Worm (Caenorhabditis elegans): ENCODE data around the gene F47B8.8.

DNA sequence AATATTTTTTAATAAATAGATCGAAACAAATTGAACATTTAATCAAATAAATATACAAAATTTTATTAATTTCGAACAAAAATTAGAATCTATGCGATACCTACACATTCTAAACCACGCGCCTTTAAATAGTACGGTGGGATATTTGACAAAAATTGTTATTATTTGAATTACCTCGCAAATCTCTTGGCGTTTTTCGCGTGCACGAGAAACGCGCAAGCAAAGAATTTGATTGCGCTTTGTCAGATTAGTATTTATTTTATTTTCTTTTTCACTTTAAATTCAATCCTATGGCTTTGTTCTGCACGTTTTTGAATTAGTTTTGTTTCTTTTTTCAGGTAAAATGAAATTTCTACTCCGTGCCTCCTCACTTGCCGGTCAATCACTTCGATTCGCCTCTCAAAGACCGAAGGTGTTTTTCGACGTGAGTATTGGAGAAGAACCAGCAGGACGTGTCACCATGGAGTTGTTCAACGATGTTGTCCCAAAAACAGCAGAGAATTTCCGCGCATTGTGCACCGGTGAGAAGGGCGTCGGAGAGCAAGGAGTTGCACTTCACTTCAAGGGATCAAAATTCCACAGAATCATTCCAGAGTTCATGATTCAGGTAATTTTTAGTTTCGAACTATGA is 24.3 kb downstream of the F47B8.8 start, which contains the start of gene cyn-1:
- 0 out of 2 replicates have a peak, but pooled peaks have one; percentile 11 for TF ChIP-seq ceh-91 (GFP tag; IDR thresholded peaks at IDR 0.05)
- no peak for TF ChIP-seq unc-62 (GFP tag; optimal IDR thresholded peaks at IDR 0.05)
- no peak for TF ChIP-seq ceh-79 (tag; optimal IDR thresholded peaks at IDR 0.05)
- peak; percentile 75 for TF ChIP-seq ceh-100 (GFP tag; IDR thresholded peaks at IDR 0.05)
- TF ChIP-seq lag-1 (GFP tag; IDR thresholded peaks at IDR 0.05), result no peak
- no peak for TF ChIP-seq tlf-1 (GFP tag; optimal IDR thresholded peaks at IDR 0.05)
- no peak for TF ChIP-seq pha-4 (tag; optimal IDR thresholded peaks at IDR 0.05)
- TF ChIP-seq chd-7 (tag; optimal IDR thresholded peaks at IDR 0.05), result no peak
- TF ChIP-seq C17E4.6 (GFP tag; IDR thresholded peaks at IDR 0.05), result no peak
- TF ChIP-seq efl-1 (GFP tag; optimal IDR thresholded peaks at IDR 0.05), result peak; percentile 81

Data from whole organism, young adult.